Worm (Caenorhabditis elegans): Measurements from ENCODE around the gene ncx-1.

DNA sequence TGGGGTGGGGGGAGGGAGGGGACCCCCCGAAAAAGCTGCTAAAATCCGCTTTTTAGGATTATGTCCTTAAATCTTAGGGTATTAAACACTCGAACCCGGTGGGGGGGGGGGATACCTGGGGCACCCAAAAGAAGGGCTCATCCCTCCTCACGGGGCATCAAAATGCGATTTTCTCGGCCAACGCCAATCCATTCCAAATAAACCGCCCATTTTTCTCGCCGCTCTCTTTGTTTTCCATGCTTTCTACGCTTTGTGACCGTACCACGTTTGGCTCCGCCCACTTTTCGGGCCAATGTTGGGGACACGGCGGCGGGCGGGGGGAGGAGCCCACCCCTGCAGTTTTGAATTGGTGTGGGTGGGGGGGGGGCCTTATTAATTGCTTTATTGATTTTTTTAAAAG is 59.0 kb downstream of the ncx-1 start:
- TF ChIP-seq him-1 (tag; optimal IDR thresholded peaks at IDR 0.05): no peak
- TF ChIP-seq dao-5 (tag; optimal IDR thresholded peaks at IDR 0.05): no peak

Data from whole organism, L4/young adult.